Worm (Caenorhabditis elegans) whole organism, young adult: ENCODE data around the gene hlh-4.

Source experiments
- akir-1 ChIP-seq: fragments of 200-800 bp; sonication (Bioruptor generic); optimal IDR thresholded peaks from 2 replicates; lab custom pipeline; 2018; ENCODE audit warnings: mild to moderate bottlenecking, missing genetic modification characterization, moderate library complexity, missing compliant biosample characterization
- attf-5 ChIP-seq: fragments of 200-800 bp; sonication (Bioruptor generic); optimal IDR thresholded peaks from 2 replicates; lab custom pipeline; 2018; ENCODE audit warnings: mild to moderate bottlenecking, missing genetic modification characterization, missing compliant biosample characterization
- dpl-1 ChIP-seq: fragments of 150-350 bp; optimal IDR thresholded peaks from 2 replicates; lab custom pipeline; 2014; ENCODE audit warnings: missing biosample characterization, missing genetic modification reagents, missing genetic modification characterization
- efl-1 ChIP-seq: fragments of 150-350 bp; optimal IDR thresholded peaks from 2 replicates; lab custom pipeline; 2014; ENCODE audit warnings: missing biosample characterization, missing genetic modification reagents, missing genetic modification characterization
- fkh-3 ChIP-seq: sonication (generic microtip); optimal IDR thresholded peaks from 2 replicates; lab custom pipeline; 2016; ENCODE audit warnings: mild to moderate bottlenecking, missing genetic modification characterization, missing compliant biosample characterization
- him-1 ChIP-seq: sonication (generic microtip); optimal IDR thresholded peaks from 2 replicates; lab custom pipeline; 2016; ENCODE audit warnings: missing genotype, missing genetic modification reagents, missing genetic modification characterization, missing compliant biosample characterization
- lin-54 ChIP-seq: fragments of 200-800 bp; sonication (Bioruptor generic); optimal IDR thresholded peaks from 2 replicates; lab custom pipeline; 2018; ENCODE audit warnings: mild to moderate bottlenecking, missing genetic modification characterization, missing compliant biosample characterization
- lir-1 ChIP-seq: fragments of 200-800 bp; sonication (Bioruptor generic); conservative IDR thresholded peaks from 2 replicates; pipeline ENCODE4 v1.3.6; 2022; ENCODE audit warnings: missing genetic modification reagents, missing genetic modification characterization, missing compliant biosample characterization
- nfyb-1 ChIP-seq: fragments of 200-800 bp; sonication (Bioruptor generic); IDR thresholded peaks from 2 replicates; pipeline ENCODE4 v1.3.6; 2022; ENCODE audit warnings: missing genetic modification reagents, missing genetic modification characterization, missing compliant biosample characterization
- pha-4 ChIP-seq: fragments of 150-350 bp; sonication (generic microtip); optimal IDR thresholded peaks from 2 replicates; lab custom pipeline; 2014; ENCODE audit warnings: missing biosample characterization, missing genetic modification reagents, missing genetic modification characterization
- tlf-1 ChIP-seq: fragments of 200-800 bp; sonication (Bioruptor generic); optimal IDR thresholded peaks from 2 replicates; lab custom pipeline; 2018; ENCODE audit warnings: mild to moderate bottlenecking, missing genetic modification characterization, missing compliant biosample characterization
- unc-62 ChIP-seq: fragments of 150-350 bp; optimal IDR thresholded peaks from 2 replicates; lab custom pipeline; 2014; ENCODE audit warnings: missing biosample characterization, missing genetic modification reagents, missing genetic modification characterization

DNA sequence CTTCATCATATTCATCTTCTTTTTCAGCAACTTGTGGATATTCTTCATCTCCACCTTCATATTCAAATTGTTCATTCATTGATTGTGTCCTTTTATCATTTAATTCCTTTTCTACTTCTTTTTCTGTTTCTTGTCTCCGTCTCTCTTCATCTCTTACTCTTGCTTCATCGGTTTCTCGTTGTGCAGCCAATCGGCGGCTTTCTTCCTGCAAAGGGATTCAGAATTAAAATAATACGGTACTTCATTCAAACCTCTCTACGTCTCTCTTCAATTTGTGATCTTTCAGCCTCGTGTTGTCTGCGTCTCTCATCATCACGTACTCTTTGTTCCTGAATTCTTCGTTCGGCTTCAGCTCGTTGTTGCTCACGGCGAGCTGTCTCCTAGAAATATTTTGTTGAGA is 1.8 kb upstream of the hlh-4 start:
- TF ChIP-seq akir-1 (GFP tag; lab: Kevin White, UChicago) (no peak), lir-1 (GFP tag; lab: Robert Waterston, UW) (no peak), him-1 (no peak), fkh-3 (tag; lab: Kevin White, UChicago) (no peak), unc-62 (GFP tag; lab: Kevin White, UChicago) (no peak), nfyb-1 (GFP tag; lab: Robert Waterston, UW) (no peak), lin-54 (GFP tag; lab: Kevin White, UChicago) (no peak), efl-1 (no peak), attf-5 (GFP tag; lab: Kevin White, UChicago) (no peak), dpl-1 (GFP tag; lab: Kevin White, UChicago) (no peak), pha-4 (no peak), tlf-1 (GFP tag; lab: Kevin White, UChicago) (no peak)
